Fruit fly (Drosophila melanogaster): ENCODE measurements around the gene CG1265.

DNA sequence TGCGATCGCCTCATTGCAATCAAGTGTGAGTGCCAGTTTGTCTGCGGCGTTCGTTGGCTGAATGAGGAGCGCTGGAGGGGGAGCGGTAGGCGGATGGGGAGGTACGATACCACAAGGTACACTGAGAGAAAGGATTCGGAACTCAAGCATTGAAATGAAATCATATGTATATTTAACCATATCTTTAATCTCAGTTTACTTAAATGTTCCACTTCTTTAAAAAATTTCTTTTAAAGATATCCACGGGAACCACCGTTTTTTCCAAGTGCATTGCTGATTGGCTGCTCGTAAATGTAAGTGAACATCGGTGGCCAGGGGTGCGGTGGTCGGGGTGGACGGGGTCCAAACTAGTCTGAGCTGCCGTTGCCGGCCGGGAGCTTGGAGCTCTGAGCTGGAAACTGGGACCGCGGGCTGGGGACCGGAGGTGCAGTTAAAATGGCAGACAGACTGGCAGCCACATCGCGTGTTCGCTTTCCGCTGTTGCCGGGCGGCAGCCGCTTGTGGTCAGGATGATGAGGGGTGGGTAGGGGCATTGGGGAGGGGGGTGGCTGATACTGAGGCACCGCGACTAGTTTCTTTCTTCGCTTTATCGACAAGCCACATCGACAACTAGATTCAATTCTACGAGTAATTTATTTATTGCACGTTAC, 26.3 kb upstream of the CG1265 start:
- TF ChIP-seq Abd-B (GFP tag; optimal IDR thresholded peaks at IDR 0.05): no peak
- peak; percentile 90 for TF ChIP-seq CG32264 (GFP tag; optimal IDR thresholded peaks at IDR 0.05)
- TF ChIP-seq h (GFP tag; optimal IDR thresholded peaks at IDR 0.05): peak; percentile 96
- peak; percentile 84 for TF ChIP-seq sv (GFP tag; optimal IDR thresholded peaks at IDR 0.05)
- TF ChIP-seq Vsx2 (GFP tag; optimal IDR thresholded peaks at IDR 0.05; ENCODE audit: partially characterized antibody): no peak

All from whole organism, wandering third instar larva.